Worm (Caenorhabditis elegans): ENCODE measurements around the gene grp-1.
A peak's percentile ranks its signal among the peaks of the same experiment; 100 is the strongest.

grp-1 gene

ce11 chrIII:8115877-8116276 is 30.4 kb downstream of the grp-1 start:
- TF ChIP-seq ceh-39 (tag; optimal IDR thresholded peaks at IDR 0.05) = no peak
- no peak for TF ChIP-seq elt-1 (tag; optimal IDR thresholded peaks at IDR 0.05; ENCODE audit: borderline replicate concordance, insufficient read depth)
- no peak for TF ChIP-seq elt-3 (tag; optimal IDR thresholded peaks at IDR 0.05)
- TF ChIP-seq pha-4 (tag; optimal IDR thresholded peaks at IDR 0.05) = no peak
- TF ChIP-seq hlh-1 (tag; optimal IDR thresholded peaks at IDR 0.05) = no peak
- TF ChIP-seq ztf-11 (tag; optimal IDR thresholded peaks at IDR 0.05) = no peak
- TF ChIP-seq unc-120 (tag; optimal IDR thresholded peaks at IDR 0.05; ENCODE audit: poor library complexity, severe bottlenecking) = no peak
- TF ChIP-seq mab-5 (tag; optimal IDR thresholded peaks at IDR 0.05) = no peak
- no peak for TF ChIP-seq ces-1 (GFP tag; optimal IDR thresholded peaks at IDR 0.05)
- no peak for TF ChIP-seq ceh-43 (GFP tag; optimal IDR thresholded peaks at IDR 0.05)
- no peak for TF ChIP-seq sptf-1 (tag; optimal IDR thresholded peaks at IDR 0.05)
- no peak for TF ChIP-seq lsy-2 (tag; optimal IDR thresholded peaks at IDR 0.05)
- no peak for TF ChIP-seq M03D4.4 (tag; optimal IDR thresholded peaks at IDR 0.05)
- no peak for TF ChIP-seq ham-2 (GFP tag; optimal IDR thresholded peaks at IDR 0.05)
- no peak for TF ChIP-seq zip-8 (tag; optimal IDR thresholded peaks at IDR 0.05)
- TF ChIP-seq ceh-83 (GFP tag; optimal IDR thresholded peaks at IDR 0.05) = no peak
- TF ChIP-seq nhr-12 (tag; optimal IDR thresholded peaks at IDR 0.05) = no peak
- no peak for TF ChIP-seq blmp-1 (tag; optimal IDR thresholded peaks at IDR 0.05)
- no peak for TF ChIP-seq nhr-76 (tag; optimal IDR thresholded peaks at IDR 0.05)
- no peak for TF ChIP-seq lin-13 (tag; optimal IDR thresholded peaks at IDR 0.05)

ce11 chrIII:8117155-8117554 is 31.6 kb downstream of the grp-1 start:
- TF ChIP-seq nhr-28 (tag; optimal IDR thresholded peaks at IDR 0.05) = no peak
- TF ChIP-seq tbx-8 (GFP tag; optimal IDR thresholded peaks at IDR 0.05) = no peak
- no peak for TF ChIP-seq cnd-1 (tag; optimal IDR thresholded peaks at IDR 0.05)
- no peak for TF ChIP-seq M03D4.4 (tag; optimal IDR thresholded peaks at IDR 0.05)
- TF ChIP-seq elt-1 (tag; optimal IDR thresholded peaks at IDR 0.05; ENCODE audit: borderline replicate concordance, insufficient read depth) = no peak
- no peak for TF ChIP-seq sem-2 (GFP tag; optimal IDR thresholded peaks at IDR 0.05)
- no peak for TF ChIP-seq drap-1 (GFP tag; optimal IDR thresholded peaks at IDR 0.05)
- TF ChIP-seq mep-1 (tag; optimal IDR thresholded peaks at IDR 0.05) = no peak
- no peak for TF ChIP-seq flh-1 (GFP tag; optimal IDR thresholded peaks at IDR 0.05)
- no peak for TF ChIP-seq nhr-12 (tag; optimal IDR thresholded peaks at IDR 0.05)
- TF ChIP-seq sptf-1 (tag; optimal IDR thresholded peaks at IDR 0.05) = no peak
- no peak for TF ChIP-seq ces-1 (GFP tag; optimal IDR thresholded peaks at IDR 0.05)
- TF ChIP-seq lsy-2 (tag; optimal IDR thresholded peaks at IDR 0.05) = no peak
- TF ChIP-seq ceh-39 (tag; optimal IDR thresholded peaks at IDR 0.05) = no peak
- TF ChIP-seq lin-13 (tag; optimal IDR thresholded peaks at IDR 0.05) = no peak
- no peak for TF ChIP-seq unc-39 (tag; optimal IDR thresholded peaks at IDR 0.05)
- no peak for TF ChIP-seq mab-5 (tag; optimal IDR thresholded peaks at IDR 0.05)
- TF ChIP-seq snpc-4 (tag; optimal IDR thresholded peaks at IDR 0.05) = no peak
- no peak for TF ChIP-seq bed-3 (GFP tag; optimal IDR thresholded peaks at IDR 0.05)

- TF ChIP-seq pha-4 (tag; optimal IDR thresholded peaks at IDR 0.05) (no peak), nhr-28 (tag; optimal IDR thresholded peaks at IDR 0.05) (no peak), ces-1 (GFP tag; optimal IDR thresholded peaks at IDR 0.05) (no peak), mab-5 (tag; optimal IDR thresholded peaks at IDR 0.05) (no peak), mep-1 (tag; optimal IDR thresholded peaks at IDR 0.05) (no peak), mls-2 (tag; optimal IDR thresholded peaks at IDR 0.05) (no peak), unc-39 (tag; optimal IDR thresholded peaks at IDR 0.05) (no peak), zip-8 (tag; optimal IDR thresholded peaks at IDR 0.05) (no peak)
Observed at ce11 chrIII:8121132-8121531, 35.6 kb downstream of the grp-1 start, which contains the start of gene gei-8. Gene gei-8 (minus strand): TSS chrIII:8121232.

- no peak for TF ChIP-seq bed-3 (GFP tag; optimal IDR thresholded peaks at IDR 0.05)
- TF ChIP-seq lsy-2 (tag; optimal IDR thresholded peaks at IDR 0.05) = no peak
- no peak for TF ChIP-seq ceh-39 (tag; optimal IDR thresholded peaks at IDR 0.05)
- no peak for TF ChIP-seq hlh-1 (tag; optimal IDR thresholded peaks at IDR 0.05)
- TF ChIP-seq tbx-8 (GFP tag; optimal IDR thresholded peaks at IDR 0.05) = no peak
- TF ChIP-seq elt-1 (tag; optimal IDR thresholded peaks at IDR 0.05; ENCODE audit: borderline replicate concordance, insufficient read depth) = no peak
- TF ChIP-seq nhr-237 (tag; optimal IDR thresholded peaks at IDR 0.05) = no peak
- TF ChIP-seq sptf-1 (tag; optimal IDR thresholded peaks at IDR 0.05) = no peak
- no peak for TF ChIP-seq mab-5 (tag; optimal IDR thresholded peaks at IDR 0.05)
- no peak for TF ChIP-seq ham-2 (GFP tag; optimal IDR thresholded peaks at IDR 0.05)
Observed at ce11 chrIII:8121923-8122322, 36.4 kb downstream of the grp-1 start.

ce11 chrIII:8124323-8124722 is 38.8 kb downstream of the grp-1 start:
- TF ChIP-seq ces-1 (GFP tag; optimal IDR thresholded peaks at IDR 0.05) (peak; percentile 79), unc-120 (tag; optimal IDR thresholded peaks at IDR 0.05; ENCODE audit: poor library complexity, severe bottlenecking) (peak; percentile 30), nhr-12 (tag; optimal IDR thresholded peaks at IDR 0.05) (no peak), unc-62 (GFP tag; optimal IDR thresholded peaks at IDR 0.05) (peak; percentile 18), elt-3 (tag; optimal IDR thresholded peaks at IDR 0.05) (no peak), lsy-2 (tag; optimal IDR thresholded peaks at IDR 0.05) (peak; percentile 34), blmp-1 (tag; optimal IDR thresholded peaks at IDR 0.05) (no peak), M03D4.4 (tag; optimal IDR thresholded peaks at IDR 0.05) (no peak), mls-2 (tag; optimal IDR thresholded peaks at IDR 0.05) (peak; percentile 48), hlh-1 (tag; optimal IDR thresholded peaks at IDR 0.05) (peak; percentile 5), nhr-237 (tag; optimal IDR thresholded peaks at IDR 0.05) (peak; percentile 52)
